Fruit fly (Drosophila melanogaster): ENCODE measurements around the gene CG32988.

DNA sequence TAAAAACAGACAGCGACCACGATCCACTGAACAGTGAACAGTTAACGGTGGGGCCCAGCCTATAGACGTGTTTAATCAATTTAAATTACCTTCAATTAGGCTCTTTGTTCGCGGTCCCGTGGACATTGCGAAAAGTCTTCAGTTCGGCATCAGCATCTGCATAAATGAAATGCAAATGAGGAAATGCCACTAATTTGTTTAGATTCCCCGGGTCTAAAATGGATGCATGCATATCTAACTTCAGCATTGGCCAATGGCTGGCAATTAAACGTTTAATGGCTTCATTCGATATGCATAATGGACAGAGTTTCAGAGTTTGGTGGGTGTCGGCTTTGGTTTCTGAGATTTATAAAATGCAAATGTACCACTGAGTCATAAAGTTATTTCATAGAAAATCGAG lies 37.2 kb downstream of the CG32988 start:
- TF ChIP-seq CG7101 (tag; optimal IDR thresholded peaks at IDR 0.05) (no peak), pad (GFP tag; optimal IDR thresholded peaks at IDR 0.05) (no peak)

Measured in whole organism, adult.